Fruit fly (Drosophila melanogaster) whole organism, adult: Measurements from ENCODE around the gene 7B2.

ENCODE experiments used
- CG33017 ChIP-seq: fragments of 200-800 bp; sonication (Bioruptor generic); optimal IDR thresholded peaks from 2 replicates; lab custom pipeline; 2018; ENCODE audit warnings: missing biosample characterization, mild to moderate bottlenecking, missing genetic modification characterization, moderate library complexity
- CG7045 ChIP-seq: fragments of 200-800 bp; sonication (Bioruptor generic); optimal IDR thresholded peaks from 2 replicates; lab custom pipeline; 2017; ENCODE audit warnings: missing biosample characterization, mild to moderate bottlenecking, missing genetic modification characterization
- CG7101 ChIP-seq: fragments of 200-800 bp; sonication (Bioruptor generic); optimal IDR thresholded peaks from 2 replicates; lab custom pipeline; 2018; ENCODE audit warnings: missing biosample characterization, mild to moderate bottlenecking, missing genetic modification characterization, moderate library complexity
- Crg-1 ChIP-seq: fragments of 200-800 bp; sonication (Bioruptor generic); optimal IDR thresholded peaks from 2 replicates; lab custom pipeline; 2016; ENCODE audit warnings: missing biosample characterization, missing genetic modification characterization
- Mnt ChIP-seq: fragments of 200-800 bp; sonication (Bioruptor generic); optimal IDR thresholded peaks from 2 replicates; lab custom pipeline; 2016; ENCODE audit warnings: missing biosample characterization, mild to moderate bottlenecking, missing genetic modification characterization
- cic ChIP-seq: fragments of 200-800 bp; sonication (Bioruptor generic); optimal IDR thresholded peaks from 2 replicates; lab custom pipeline; 2017; ENCODE audit warnings: missing biosample characterization, mild to moderate bottlenecking, missing genetic modification characterization, moderate library complexity
- cnc ChIP-seq, 2 experiments: fragments of >200 bp; optimal IDR thresholded peaks; 2 replicates each; lab custom pipeline; 2017
- kay ChIP-seq: fragments of 200-800 bp; sonication (Bioruptor generic); peaks from one replicate; lab custom pipeline; 2016; ENCODE audit warnings: missing biosample characterization, missing genetic modification characterization, borderline replicate concordance
- ovo ChIP-seq: fragments of 200-800 bp; sonication (Bioruptor generic); optimal IDR thresholded peaks from 2 replicates; lab custom pipeline; 2016; ENCODE audit warnings: missing biosample characterization, missing genetic modification characterization
- pad ChIP-seq: fragments of 200-800 bp; sonication (Bioruptor generic); optimal IDR thresholded peaks from 3 replicates; lab custom pipeline; 2017; ENCODE audit warnings: missing biosample characterization, missing genetic modification characterization, mild to moderate bottlenecking, moderate library complexity, missing genetic modification reagents
- tj ChIP-seq: fragments of 200-800 bp; sonication (Bioruptor generic); optimal IDR thresholded peaks from 3 replicates; lab custom pipeline; 2017; ENCODE audit warnings: missing biosample characterization, mild to moderate bottlenecking, missing genetic modification characterization, moderate library complexity

DNA sequence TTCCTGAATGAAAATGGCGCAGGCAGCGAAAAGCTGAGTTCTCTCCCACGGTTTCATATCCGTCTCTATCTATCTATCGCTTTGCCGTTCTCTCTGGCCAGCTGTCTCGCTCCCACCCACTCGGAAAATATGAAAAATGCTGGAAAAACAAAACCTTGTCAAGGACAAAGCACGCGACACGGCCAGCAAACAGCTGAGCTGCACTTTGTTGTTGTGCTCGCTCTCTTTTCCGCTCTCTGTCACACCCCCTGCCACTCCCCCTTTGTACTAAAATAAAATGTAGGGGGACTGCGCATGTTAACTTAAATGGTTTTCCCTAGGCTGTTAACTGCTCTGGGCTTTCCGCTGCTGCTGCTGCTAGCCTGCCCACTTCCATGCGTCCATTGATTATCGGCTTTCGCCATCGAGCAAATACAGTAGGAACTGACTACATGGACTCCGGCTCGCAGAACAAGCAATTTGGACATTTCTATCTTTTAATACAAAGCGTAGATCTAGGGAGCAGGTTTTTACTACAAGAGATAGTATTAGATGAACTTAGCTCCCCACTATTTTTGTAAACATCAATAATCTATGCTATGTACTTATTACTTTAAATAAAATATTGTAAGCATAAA is 29.8 kb upstream of the 7B2 start:
- no peak for TF ChIP-seq Mnt (GFP tag; lab: Kevin White, UChicago)
- no peak for TF ChIP-seq tj (GFP tag; lab: Kevin White, UChicago)
- no peak for TF ChIP-seq kay (GFP tag; lab: Kevin White, UChicago)
- no peak for TF ChIP-seq pad
- TF ChIP-seq CG33017 (tag; lab: Kevin White, UChicago): no peak
- TF ChIP-seq cnc (optimal IDR thresholded peaks at IDR 0.05; lab: Kevin White, UChicago): no peak
- TF ChIP-seq Crg-1: no peak
- no peak for TF ChIP-seq CG7101 (tag; lab: Kevin White, UChicago)
- TF ChIP-seq ovo (GFP tag; lab: Kevin White, UChicago): no peak
- no peak for TF ChIP-seq cic (GFP tag; lab: Kevin White, UChicago)
- no peak for TF ChIP-seq CG7045 (GFP tag; lab: Kevin White, UChicago)
